Worm (Caenorhabditis elegans) whole organism, late embryonic: ENCODE measurements around the gene zipt-2.3.

Source experiments
- ama-1 ChIP-seq: fragments of 150-350 bp; optimal IDR thresholded peaks from 2 replicates; lab custom pipeline; 2014
- che-1 ChIP-seq: sonication (generic microtip); optimal IDR thresholded peaks from 2 replicates; lab custom pipeline; 2016; ENCODE audit warnings: mild to moderate bottlenecking, missing genetic modification characterization, missing compliant biosample characterization
- fax-1 ChIP-seq: sonication (generic microtip); optimal IDR thresholded peaks from 2 replicates; lab custom pipeline; 2016; ENCODE audit warnings: missing genotype, missing genetic modification characterization, missing compliant biosample characterization
- madf-2 ChIP-seq: sonication (generic microtip); optimal IDR thresholded peaks from 2 replicates; lab custom pipeline; 2017; ENCODE audit warnings: missing genetic modification characterization, missing compliant biosample characterization
- mec-3 ChIP-seq: sonication (generic microtip); optimal IDR thresholded peaks from 2 replicates; lab custom pipeline; 2016; ENCODE audit warnings: borderline replicate concordance, missing genetic modification characterization, missing compliant biosample characterization
- nhr-11 ChIP-seq: fragments of 150-350 bp; optimal IDR thresholded peaks from 2 replicates; lab custom pipeline; 2014; ENCODE audit warnings: missing biosample characterization, missing genetic modification characterization
- pha-4 ChIP-seq: fragments of 150-350 bp; optimal IDR thresholded peaks from 2 replicates; lab custom pipeline; 2018; ENCODE audit warnings: missing biosample characterization, missing genetic modification reagents, missing genetic modification characterization
- pqm-1 ChIP-seq: sonication (generic microtip); optimal IDR thresholded peaks from 2 replicates; lab custom pipeline; 2016; ENCODE audit warnings: missing genetic modification characterization, missing compliant biosample characterization
- pros-1 ChIP-seq: fragments of 150-350 bp; optimal IDR thresholded peaks from 2 replicates; lab custom pipeline; 2014; ENCODE audit warnings: missing biosample characterization, missing genetic modification reagents, missing genetic modification characterization
- sdc-2 ChIP-seq: sonication (generic microtip); optimal IDR thresholded peaks from 2 replicates; lab custom pipeline; 2016; ENCODE audit warnings: missing genotype, missing genetic modification characterization, missing compliant biosample characterization
- syd-9 ChIP-seq: sonication (generic microtip); optimal IDR thresholded peaks from 2 replicates; lab custom pipeline; 2016; ENCODE audit warnings: mild to moderate bottlenecking, missing genetic modification characterization, moderate library complexity, missing compliant biosample characterization
- tbx-2 ChIP-seq: sonication (generic microtip); optimal IDR thresholded peaks from 2 replicates; lab custom pipeline; 2016; ENCODE audit warnings: missing genetic modification characterization, missing compliant biosample characterization
- unc-42 ChIP-seq: sonication (generic microtip); optimal IDR thresholded peaks from 2 replicates; lab custom pipeline; 2016; ENCODE audit warnings: missing genotype, missing genetic modification characterization, missing compliant biosample characterization
- unc-86 ChIP-seq: sonication (generic microtip); optimal IDR thresholded peaks from 2 replicates; lab custom pipeline; 2016; ENCODE audit warnings: missing genetic modification characterization, missing compliant biosample characterization

DNA sequence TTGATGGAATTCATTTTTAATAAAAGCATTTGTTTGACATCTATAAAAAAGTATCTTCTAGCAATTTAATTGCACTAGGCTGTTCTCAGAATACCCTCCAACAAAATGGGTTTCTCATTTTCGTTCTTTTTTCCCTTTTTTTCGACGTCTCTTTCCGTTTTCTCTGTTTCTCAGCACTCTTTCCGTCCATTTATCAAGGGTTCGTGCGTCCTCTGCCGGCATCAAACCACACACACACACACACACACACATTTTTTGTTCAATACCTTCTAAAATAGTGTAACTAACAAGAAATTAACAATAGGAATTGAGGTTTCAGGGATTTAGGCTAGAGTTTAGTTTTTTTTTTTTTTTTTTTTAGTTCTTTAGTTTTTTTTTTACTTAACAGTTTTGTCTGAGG lies 40.6 kb upstream of the zipt-2.3 start:
- no peak for TF ChIP-seq tbx-2 (tag; lab: Kevin White, UChicago)
- no peak for TF ChIP-seq mec-3 (tag; lab: Kevin White, UChicago)
- TF ChIP-seq unc-42 (tag; lab: Kevin White, UChicago) = no peak
- no peak for TF ChIP-seq nhr-11
- TF ChIP-seq madf-2 (tag; lab: Kevin White, UChicago) = no peak
- TF ChIP-seq pros-1 (tag; lab: Kevin White, UChicago) = no peak
- TF ChIP-seq ama-1 (lab: Kevin White, UChicago) = no peak
- no peak for TF ChIP-seq pha-4
- TF ChIP-seq pqm-1 (tag; lab: Kevin White, UChicago) = no peak
- TF ChIP-seq unc-86 = no peak
- TF ChIP-seq che-1 (tag; lab: Kevin White, UChicago) = no peak
- no peak for TF ChIP-seq sdc-2 (tag; lab: Kevin White, UChicago)
- TF ChIP-seq syd-9 (tag; lab: Kevin White, UChicago) = no peak
- TF ChIP-seq fax-1 = no peak
